ENCODE assay signal across 2 worm cellular contexts in the genomic region with DNA sequence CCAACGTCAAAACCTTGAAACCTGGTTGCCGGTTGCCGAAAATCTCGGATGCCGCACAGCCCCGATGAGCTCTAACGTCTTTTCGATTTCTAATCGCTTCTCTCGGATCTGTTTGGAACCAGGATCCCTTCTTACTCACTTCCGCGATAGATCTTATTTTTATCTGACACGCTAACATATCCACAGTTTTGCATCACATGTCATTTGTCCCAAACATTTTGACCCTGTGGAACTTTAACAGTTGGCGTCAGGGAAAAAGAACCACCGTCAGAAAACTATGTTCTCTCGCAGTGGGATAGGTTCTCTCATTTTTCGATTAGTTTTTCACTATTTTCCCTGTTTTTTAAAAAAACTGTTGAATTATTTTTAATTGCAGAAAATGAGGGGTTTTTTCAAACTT.
TF ChIP-seq lines count a peak whose summit lies in the region.

A gene (plus strand): TSS at position 377 of the 400 bp plus-strand sequence.

TF ChIP-seq in whole organism, L2 larva, 48 proteins besides CTCF, POLR2A, EP300 and RAD21:
- no peak for TF ChIP-seq alr-1 (tag; optimal IDR thresholded peaks at IDR 0.05; lab: Kevin White, UChicago)
- TF ChIP-seq ztf-4 (tag; optimal IDR thresholded peaks at IDR 0.05; lab: Kevin White, UChicago): no peak
- TF ChIP-seq sma-9 (GFP tag; optimal IDR thresholded peaks at IDR 0.05; lab: Kevin White, UChicago): peak; percentile 77
- no peak for TF ChIP-seq sma-9 (tag; optimal IDR thresholded peaks at IDR 0.05; lab: Kevin White, UChicago)
- no peak for TF ChIP-seq nhr-23 (tag; optimal IDR thresholded peaks at IDR 0.05; lab: Kevin White, UChicago)
- no peak for TF ChIP-seq nhr-129 (tag; optimal IDR thresholded peaks at IDR 0.05; lab: Kevin White, UChicago)
- TF ChIP-seq elt-1 (tag; optimal IDR thresholded peaks at IDR 0.05; lab: Kevin White, UChicago): no peak
- TF ChIP-seq lin-11 (tag; optimal IDR thresholded peaks at IDR 0.05; lab: Kevin White, UChicago): no peak
- no peak for TF ChIP-seq dmd-4 (tag; optimal IDR thresholded peaks at IDR 0.05; lab: Kevin White, UChicago)
- no peak for TF ChIP-seq skn-1 (tag; optimal IDR thresholded peaks at IDR 0.05; lab: Kevin White, UChicago)
- TF ChIP-seq nhr-11 (tag; optimal IDR thresholded peaks at IDR 0.05; lab: Kevin White, UChicago): no peak
- TF ChIP-seq C34F6.9 (tag; optimal IDR thresholded peaks at IDR 0.05; lab: Kevin White, UChicago): peak; percentile 0
- no peak for TF ChIP-seq unc-55 (GFP tag; optimal IDR thresholded peaks at IDR 0.05; lab: Kevin White, UChicago)
- no peak for TF ChIP-seq ztf-11 (tag; optimal IDR thresholded peaks at IDR 0.05; lab: Kevin White, UChicago)
- no peak for TF ChIP-seq peb-1 (tag; optimal IDR thresholded peaks at IDR 0.05; lab: Kevin White, UChicago)
- no peak for TF ChIP-seq zag-1 (tag; optimal IDR thresholded peaks at IDR 0.05; lab: Kevin White, UChicago)
- TF ChIP-seq snpc-4 (tag; optimal IDR thresholded peaks at IDR 0.05; lab: Kevin White, UChicago): no peak
- TF ChIP-seq elt-3 (tag; optimal IDR thresholded peaks at IDR 0.05; lab: Kevin White, UChicago): no peak
- TF ChIP-seq aly-2 (tag; optimal IDR thresholded peaks at IDR 0.05; lab: Kevin White, UChicago): no peak
- TF ChIP-seq gmeb-1 (tag; optimal IDR thresholded peaks at IDR 0.05; lab: Kevin White, UChicago): no peak
- TF ChIP-seq lsy-2 (tag; optimal IDR thresholded peaks at IDR 0.05; lab: Kevin White, UChicago): peak in 1 of 2 experiments; percentile 32
- TF ChIP-seq sem-4 (tag; optimal IDR thresholded peaks at IDR 0.05; lab: Kevin White, UChicago): no peak
- TF ChIP-seq mdl-1 (tag; optimal IDR thresholded peaks at IDR 0.05; lab: Kevin White, UChicago): no peak
TF ChIP-seq in whole organism, L2 larva: peak in this region for 3.

TF ChIP-seq in whole organism, L4 larva, 104 proteins besides CTCF, POLR2A, EP300 and RAD21:
- peak; percentile 28 for TF ChIP-seq hlh-11 (tag; optimal IDR thresholded peaks at IDR 0.05; lab: Kevin White, UChicago)
- peak in 1 of 2 experiments; percentile 62 for TF ChIP-seq daf-16 (GFP tag; optimal IDR thresholded peaks at IDR 0.05; lab: Kevin White, UChicago)
- TF ChIP-seq daf-16 (tag; optimal IDR thresholded peaks at IDR 0.05; lab: Kevin White, UChicago): no peak
- no peak for TF ChIP-seq dpl-1 (GFP tag; optimal IDR thresholded peaks at IDR 0.05; lab: Kevin White, UChicago)
TF ChIP-seq in whole organism, L4 larva: peak in this region for 2.
